Worm (Caenorhabditis elegans) whole organism, late embryonic: ENCODE data around the gene sec-10.

ENCODE experiments used
- F13H6.1 ChIP-seq: sonication (generic microtip); optimal IDR thresholded peaks from 2 replicates; lab custom pipeline; 2016; ENCODE audit warnings: missing genetic modification characterization, missing compliant biosample characterization
- K02D7.2 ChIP-seq: sonication (generic microtip); optimal IDR thresholded peaks from 2 replicates; lab custom pipeline; 2017; ENCODE audit warnings: mild to moderate bottlenecking, missing genetic modification characterization, missing compliant biosample characterization
- ama-1 ChIP-seq: fragments of 150-350 bp; optimal IDR thresholded peaks from 2 replicates; lab custom pipeline; 2014
- ceh-18 ChIP-seq: sonication (generic microtip); optimal IDR thresholded peaks from 2 replicates; lab custom pipeline; 2016; ENCODE audit warnings: missing genetic modification characterization, missing compliant biosample characterization
- ceh-24 ChIP-seq: sonication (generic microtip); optimal IDR thresholded peaks from 2 replicates; lab custom pipeline; 2016; ENCODE audit warnings: mild to moderate bottlenecking, missing genetic modification characterization, missing compliant biosample characterization
- ceh-34 ChIP-seq: sonication (generic microtip); optimal IDR thresholded peaks from 2 replicates; lab custom pipeline; 2016; ENCODE audit warnings: mild to moderate bottlenecking, missing genetic modification characterization, missing compliant biosample characterization
- ceh-45 ChIP-seq: fragments of 200-800 bp; sonication (Bioruptor generic); IDR thresholded peaks from 2 replicates; pipeline ENCODE4 v1.3.6; 2022; ENCODE audit warnings: missing genetic modification reagents, missing genetic modification characterization, missing compliant biosample characterization
- fkh-10 ChIP-seq: fragments of 150-350 bp; optimal IDR thresholded peaks from 2 replicates; lab custom pipeline; 2014; ENCODE audit warnings: missing biosample characterization, missing genetic modification reagents, missing genetic modification characterization
- gmeb-2 ChIP-seq: sonication (generic microtip); optimal IDR thresholded peaks from 2 replicates; lab custom pipeline; 2016; ENCODE audit warnings: missing genetic modification characterization, inconsistent platforms, missing compliant biosample characterization
- hlh-8 ChIP-seq: sonication (generic microtip); optimal IDR thresholded peaks from 2 replicates; lab custom pipeline; 2016; ENCODE audit warnings: missing genotype, missing genetic modification characterization, missing compliant biosample characterization
- nhr-11 ChIP-seq: fragments of 150-350 bp; optimal IDR thresholded peaks from 2 replicates; lab custom pipeline; 2014; ENCODE audit warnings: missing biosample characterization, missing genetic modification characterization
- rnt-1 ChIP-seq: sonication (generic microtip); optimal IDR thresholded peaks from 2 replicates; lab custom pipeline; 2016; ENCODE audit warnings: missing genetic modification characterization, missing compliant biosample characterization
- unc-55 ChIP-seq: sonication (generic microtip); optimal IDR thresholded peaks from 2 replicates; lab custom pipeline; 2017; ENCODE audit warnings: missing biosample characterization, missing genetic modification reagents, missing genetic modification characterization
- unc-86 ChIP-seq: sonication (generic microtip); optimal IDR thresholded peaks from 2 replicates; lab custom pipeline; 2016; ENCODE audit warnings: missing genetic modification characterization, missing compliant biosample characterization

DNA sequence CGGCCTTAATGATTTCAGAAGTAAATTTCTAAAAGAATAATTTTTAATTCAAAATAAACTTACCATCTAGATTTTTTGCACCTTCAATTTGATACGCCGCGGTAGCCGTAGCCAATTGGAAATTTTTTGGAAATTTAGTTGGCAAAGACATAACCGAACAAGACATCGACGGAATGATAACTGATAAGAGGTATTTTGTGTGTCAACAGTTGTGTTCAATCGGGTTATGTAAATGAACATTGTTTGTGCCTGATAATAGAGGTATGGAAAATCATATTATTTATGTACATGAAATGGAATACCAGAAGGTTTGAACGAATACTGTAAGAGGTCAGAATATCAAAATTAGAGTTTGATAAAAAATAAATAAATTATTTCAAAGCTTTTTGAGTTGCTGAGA is 34.5 kb downstream of the sec-10 start, which contains the start of gene klo-1:
- TF ChIP-seq nhr-11 (no peak), ceh-24 (tag; lab: Kevin White, UChicago) (no peak), gmeb-2 (tag; lab: Kevin White, UChicago) (no peak), ama-1 (lab: Kevin White, UChicago) (no peak), hlh-8 (tag; lab: Kevin White, UChicago) (no peak), rnt-1 (no peak), fkh-10 (GFP tag; lab: Kevin White, UChicago) (no peak), F13H6.1 (tag; lab: Kevin White, UChicago) (no peak), K02D7.2 (tag; lab: Kevin White, UChicago) (no peak), ceh-45 (GFP tag; lab: Robert Waterston, UW) (no peak), unc-86 (no peak), unc-55 (GFP tag; lab: Kevin White, UChicago) (no peak), ceh-34 (tag; lab: Kevin White, UChicago) (no peak), ceh-18 (tag; lab: Kevin White, UChicago) (no peak)
